Worm (Caenorhabditis elegans) whole organism, late embryonic: ENCODE data around the gene F27D9.12.

ENCODE experiments used
- C08G9.2 ChIP-seq: sonication (generic microtip); optimal IDR thresholded peaks from 2 replicates; lab custom pipeline; 2016; ENCODE audit warnings: mild to moderate bottlenecking, missing genetic modification characterization, moderate library complexity, missing compliant biosample characterization
- K02D7.2 ChIP-seq: sonication (generic microtip); optimal IDR thresholded peaks from 2 replicates; lab custom pipeline; 2017; ENCODE audit warnings: mild to moderate bottlenecking, missing genetic modification characterization, missing compliant biosample characterization
- K09A11.1 ChIP-seq: sonication (generic microtip); optimal IDR thresholded peaks from 2 replicates; lab custom pipeline; 2017; ENCODE audit warnings: antibody characterized with exemption, mild to moderate bottlenecking, missing genetic modification characterization, missing compliant biosample characterization; ENCODE audit not compliant: insufficient read depth
- Y22D7AL.16 ChIP-seq: sonication (generic microtip); optimal IDR thresholded peaks from 2 replicates; lab custom pipeline; 2016; ENCODE audit warnings: missing genetic modification characterization, missing compliant biosample characterization
- ahr-1 ChIP-seq: sonication (generic microtip); optimal IDR thresholded peaks from 2 replicates; lab custom pipeline; 2016; ENCODE audit warnings: missing genetic modification characterization, missing compliant biosample characterization
- ama-1 ChIP-seq: fragments of 150-350 bp; optimal IDR thresholded peaks from 2 replicates; lab custom pipeline; 2014
- ceh-24 ChIP-seq: sonication (generic microtip); optimal IDR thresholded peaks from 2 replicates; lab custom pipeline; 2016; ENCODE audit warnings: mild to moderate bottlenecking, missing genetic modification characterization, missing compliant biosample characterization
- ceh-30 ChIP-seq: fragments of 150-350 bp; optimal IDR thresholded peaks from 2 replicates; lab custom pipeline; 2014; ENCODE audit warnings: missing biosample characterization, missing genetic modification characterization
- ceh-31 ChIP-seq: sonication (generic microtip); optimal IDR thresholded peaks from 2 replicates; lab custom pipeline; 2016; ENCODE audit warnings: missing genetic modification characterization, missing compliant biosample characterization
- ceh-34 ChIP-seq: sonication (generic microtip); optimal IDR thresholded peaks from 2 replicates; lab custom pipeline; 2016; ENCODE audit warnings: mild to moderate bottlenecking, missing genetic modification characterization, missing compliant biosample characterization
- ceh-9 ChIP-seq: sonication (generic microtip); optimal IDR thresholded peaks from 2 replicates; lab custom pipeline; 2016; ENCODE audit warnings: mild to moderate bottlenecking, missing genetic modification characterization, inconsistent platforms, missing compliant biosample characterization
- che-1 ChIP-seq: sonication (generic microtip); optimal IDR thresholded peaks from 2 replicates; lab custom pipeline; 2016; ENCODE audit warnings: mild to moderate bottlenecking, missing genetic modification characterization, missing compliant biosample characterization
- dve-1 ChIP-seq: sonication (generic microtip); optimal IDR thresholded peaks from 2 replicates; lab custom pipeline; 2017; ENCODE audit warnings: antibody characterized with exemption, mild to moderate bottlenecking, missing genetic modification characterization, missing compliant biosample characterization
- elt-4 ChIP-seq: sonication (generic microtip); optimal IDR thresholded peaks from 2 replicates; lab custom pipeline; 2016; ENCODE audit warnings: missing genetic modification characterization, missing compliant biosample characterization
- eyg-1 ChIP-seq: sonication (generic microtip); optimal IDR thresholded peaks from 2 replicates; lab custom pipeline; 2016; ENCODE audit warnings: missing genotype, missing genetic modification characterization, missing compliant biosample characterization
- fax-1 ChIP-seq: sonication (generic microtip); optimal IDR thresholded peaks from 2 replicates; lab custom pipeline; 2016; ENCODE audit warnings: missing genotype, missing genetic modification characterization, missing compliant biosample characterization
- fkh-10 ChIP-seq: fragments of 150-350 bp; optimal IDR thresholded peaks from 2 replicates; lab custom pipeline; 2014; ENCODE audit warnings: missing biosample characterization, missing genetic modification reagents, missing genetic modification characterization
- gmeb-2 ChIP-seq: sonication (generic microtip); optimal IDR thresholded peaks from 2 replicates; lab custom pipeline; 2016; ENCODE audit warnings: missing genetic modification characterization, inconsistent platforms, missing compliant biosample characterization
- hlh-13 ChIP-seq: fragments of 200-800 bp; sonication (Bioruptor generic); optimal IDR thresholded peaks from 2 replicates; lab custom pipeline; 2018; ENCODE audit warnings: mild to moderate bottlenecking, missing genetic modification characterization, missing compliant biosample characterization
- hlh-8 ChIP-seq: sonication (generic microtip); optimal IDR thresholded peaks from 2 replicates; lab custom pipeline; 2016; ENCODE audit warnings: missing genotype, missing genetic modification characterization, missing compliant biosample characterization
- lin-11 ChIP-seq: fragments of 200-800 bp; sonication (Bioruptor generic); optimal IDR thresholded peaks from 2 replicates; lab custom pipeline; 2018; ENCODE audit warnings: mild to moderate bottlenecking, missing genetic modification characterization, missing compliant biosample characterization
- madf-2 ChIP-seq: sonication (generic microtip); optimal IDR thresholded peaks from 2 replicates; lab custom pipeline; 2017; ENCODE audit warnings: missing genetic modification characterization, missing compliant biosample characterization
- nfya-1 ChIP-seq: sonication (generic microtip); optimal IDR thresholded peaks from 2 replicates; lab custom pipeline; 2017; ENCODE audit warnings: missing genetic modification characterization, mild to moderate bottlenecking, missing compliant biosample characterization, antibody characterized with exemption, moderate library complexity
- nhr-232 ChIP-seq: sonication (generic microtip); optimal IDR thresholded peaks from 2 replicates; lab custom pipeline; 2016; ENCODE audit warnings: missing genetic modification characterization, missing compliant biosample characterization
- npax-4 ChIP-seq: sonication (generic microtip); optimal IDR thresholded peaks from 2 replicates; lab custom pipeline; 2016; ENCODE audit warnings: missing genetic modification characterization, missing compliant biosample characterization
- pag-3 ChIP-seq: sonication (generic microtip); optimal IDR thresholded peaks from 2 replicates; lab custom pipeline; 2016; ENCODE audit warnings: missing compliant biosample characterization, missing genetic modification characterization, borderline replicate concordance
- pax-1 ChIP-seq: fragments of 150-350 bp; optimal IDR thresholded peaks from 2 replicates; lab custom pipeline; 2014; ENCODE audit warnings: missing biosample characterization, missing genetic modification characterization
- pha-2 ChIP-seq: sonication (generic microtip); optimal IDR thresholded peaks from 2 replicates; lab custom pipeline; 2017; ENCODE audit warnings: mild to moderate bottlenecking, missing genetic modification characterization, missing compliant biosample characterization
- pha-4 ChIP-seq: fragments of 150-350 bp; optimal IDR thresholded peaks from 2 replicates; lab custom pipeline; 2018; ENCODE audit warnings: missing biosample characterization, missing genetic modification reagents, missing genetic modification characterization
- pqm-1 ChIP-seq: sonication (generic microtip); optimal IDR thresholded peaks from 2 replicates; lab custom pipeline; 2016; ENCODE audit warnings: missing genetic modification characterization, missing compliant biosample characterization
- pros-1 ChIP-seq: fragments of 150-350 bp; optimal IDR thresholded peaks from 2 replicates; lab custom pipeline; 2014; ENCODE audit warnings: missing biosample characterization, missing genetic modification reagents, missing genetic modification characterization
- sdc-2 ChIP-seq: sonication (generic microtip); optimal IDR thresholded peaks from 2 replicates; lab custom pipeline; 2016; ENCODE audit warnings: missing genotype, missing genetic modification characterization, missing compliant biosample characterization
- sox-2 ChIP-seq: fragments of 200-800 bp; sonication (Bioruptor generic); IDR thresholded peaks from 2 replicates; pipeline ENCODE4 v1.3.6; 2022; ENCODE audit warnings: missing genetic modification reagents, missing genetic modification characterization, missing compliant biosample characterization
- sox-4 ChIP-seq: sonication (generic microtip); optimal IDR thresholded peaks from 2 replicates; lab custom pipeline; 2017; ENCODE audit warnings: mild to moderate bottlenecking, missing genetic modification characterization, inconsistent platforms, missing compliant biosample characterization
- syd-9 ChIP-seq: sonication (generic microtip); optimal IDR thresholded peaks from 2 replicates; lab custom pipeline; 2016; ENCODE audit warnings: mild to moderate bottlenecking, missing genetic modification characterization, moderate library complexity, missing compliant biosample characterization
- unc-3 ChIP-seq, 2 experiments: fragments of 200-800 bp in 1 of 2; sonication (Bioruptor generic) in 1 of 2; sonication (generic microtip) in 1 of 2; conservative IDR thresholded peaks in 1 of 2; optimal IDR thresholded peaks in 1 of 2; 2 replicates each; pipeline versions ENCODE4 v1.3.6 to Lab custom; 2016 to 2022; ENCODE audit warnings: missing compliant biosample characterization in 2 of 2, missing genetic modification characterization in 2 of 2, missing genetic modification reagents in 1 of 2
- unc-55 ChIP-seq: sonication (generic microtip); optimal IDR thresholded peaks from 2 replicates; lab custom pipeline; 2017; ENCODE audit warnings: missing biosample characterization, missing genetic modification reagents, missing genetic modification characterization
- unc-86 ChIP-seq: sonication (generic microtip); optimal IDR thresholded peaks from 2 replicates; lab custom pipeline; 2016; ENCODE audit warnings: missing genetic modification characterization, missing compliant biosample characterization
- ztf-16 ChIP-seq: sonication (generic microtip); optimal IDR thresholded peaks from 2 replicates; lab custom pipeline; 2017; ENCODE audit warnings: missing genetic modification characterization, missing compliant biosample characterization

F27D9.12 gene

ce11 chrX:7672693-7673092 lies 15.9 kb upstream of the F27D9.12 start, which contains the start of gene F27D9.2:
Gene F27D9.2 (plus strand): TSS chrX:7672993.
- TF ChIP-seq eyg-1 (tag; lab: Kevin White, UChicago) = no peak
- TF ChIP-seq ceh-24 (tag; lab: Kevin White, UChicago) = no peak
- TF ChIP-seq dve-1 (tag; lab: Kevin White, UChicago) = no peak
- TF ChIP-seq pax-1 (tag; lab: Kevin White, UChicago) = no peak
- TF ChIP-seq pha-2 = no peak
- no peak for TF ChIP-seq K02D7.2 (tag; lab: Kevin White, UChicago)
- no peak for TF ChIP-seq K09A11.1 (tag; lab: Kevin White, UChicago)
- TF ChIP-seq sdc-2 (tag; lab: Kevin White, UChicago) = no peak
- no peak for TF ChIP-seq che-1
- no peak for TF ChIP-seq syd-9
- no peak for TF ChIP-seq nfya-1
- TF ChIP-seq npax-4 (tag; lab: Kevin White, UChicago) = no peak
- no peak for TF ChIP-seq ztf-16 (tag; lab: Kevin White, UChicago)
- no peak for TF ChIP-seq ceh-30 (tag; lab: Kevin White, UChicago)

ce11 chrX:7670655-7671054 lies 13.9 kb upstream of the F27D9.12 start, which contains the start of gene F27D9.7:
Gene F27D9.7 (minus strand): TSS chrX:7670755.
- TF ChIP-seq fkh-10 (GFP tag; lab: Kevin White, UChicago) (no peak), elt-4 (tag; lab: Kevin White, UChicago) (no peak), hlh-8 (tag; lab: Kevin White, UChicago) (no peak), pqm-1 (tag; lab: Kevin White, UChicago) (no peak), pros-1 (no peak), fax-1 (tag; lab: Kevin White, UChicago) (no peak), unc-55 (GFP tag; lab: Kevin White, UChicago) (no peak), unc-3 (GFP tag; conservative IDR thresholded peaks at IDR 0.05; lab: Robert Waterston, UW) (no peak), unc-3 (tag; optimal IDR thresholded peaks at IDR 0.05; lab: Kevin White, UChicago) (no peak)
- TF ChIP-seq, all 69 proteins: peak for 0

ce11 chrX:7667394-7668089 lies 10.8 kb upstream of the F27D9.12 start, which contains the start of gene F27D9.13:
Gene F27D9.13 (minus strand): TSS chrX:7667444.
- TF ChIP-seq ceh-9 (tag; lab: Kevin White, UChicago) (no peak), madf-2 (tag; lab: Kevin White, UChicago) (no peak), ceh-31 (tag; lab: Kevin White, UChicago) (no peak), Y22D7AL.16 (no peak), fax-1 (tag; lab: Kevin White, UChicago) (no peak), nhr-232 (no peak), ztf-16 (tag; lab: Kevin White, UChicago) (no peak)

- TF ChIP-seq C08G9.2 = no peak
- no peak for TF ChIP-seq sox-2 (GFP tag; lab: Robert Waterston, UW)
- no peak for TF ChIP-seq hlh-13 (GFP tag; lab: Kevin White, UChicago)
- TF ChIP-seq pha-4 (tag; lab: Kevin White, UChicago) = no peak
- no peak for TF ChIP-seq sox-4 (tag; lab: Kevin White, UChicago)
- TF ChIP-seq ahr-1 (tag; lab: Kevin White, UChicago) = no peak
- TF ChIP-seq ama-1 = no peak
- no peak for TF ChIP-seq gmeb-2
- TF ChIP-seq lin-11 = no peak
- TF ChIP-seq pag-3 (tag; lab: Kevin White, UChicago) = no peak
- TF ChIP-seq pros-1 = no peak
- TF ChIP-seq ceh-34 (tag; lab: Kevin White, UChicago) = no peak
- TF ChIP-seq hlh-8 (tag; lab: Kevin White, UChicago) = no peak
- TF ChIP-seq unc-86 = no peak
- no peak for TF ChIP-seq pqm-1 (tag; lab: Kevin White, UChicago)
- no peak for TF ChIP-seq syd-9
Measured at ce11 chrX:7665401-7665800, 8.6 kb upstream of the F27D9.12 start.
